Worm (Caenorhabditis elegans) whole organism, L4/young adult: ENCODE data around the gene mfn-1.

Experiments used
- W03F9.2 ChIP-seq: fragments of 150-350 bp; optimal IDR thresholded peaks from 2 replicates; lab custom pipeline; 2014; ENCODE audit warnings: missing biosample characterization, missing genetic modification characterization
- dao-5 ChIP-seq: sonication (generic microtip); optimal IDR thresholded peaks from 2 replicates; lab custom pipeline; 2016; ENCODE audit warnings: missing genotype, missing genetic modification characterization, moderate library complexity, missing compliant biosample characterization
- him-1 ChIP-seq: sonication (generic microtip); optimal IDR thresholded peaks from 2 replicates; lab custom pipeline; 2016; ENCODE audit warnings: missing genotype, missing genetic modification reagents, missing genetic modification characterization, missing compliant biosample characterization

DNA sequence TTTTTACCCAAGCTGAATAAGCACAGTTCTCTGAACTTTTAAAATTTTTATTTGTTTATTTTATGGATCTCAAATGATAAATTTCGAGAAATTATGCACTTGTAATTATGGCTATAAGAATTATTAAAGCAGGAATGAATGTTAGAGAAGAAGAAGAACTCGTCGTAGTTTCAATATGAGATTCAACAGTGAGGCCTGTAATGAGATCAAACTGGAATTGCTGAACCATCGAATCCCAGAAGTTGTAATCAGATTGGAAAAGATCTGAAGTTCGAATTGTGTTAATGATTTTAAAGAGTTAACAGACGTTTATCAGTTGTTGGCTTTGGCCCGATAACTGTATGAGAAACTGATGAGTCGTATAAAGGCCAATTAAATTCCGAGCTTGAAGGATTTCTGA lies 16.1 kb downstream of the mfn-1 start:
- TF ChIP-seq W03F9.2 (tag; lab: Kevin White, UChicago) (no peak), dao-5 (tag; lab: Kevin White, UChicago) (no peak), him-1 (tag; lab: Kevin White, UChicago) (no peak)
